Worm (Caenorhabditis elegans) whole organism, L3 larva: Measurements from ENCODE around the gene W02A2.9.

Experiments used
- aly-2 ChIP-seq: fragments of 150-350 bp; optimal IDR thresholded peaks from 2 replicates; lab custom pipeline; 2014; ENCODE audit warnings: missing biosample characterization, missing genetic modification characterization
- ama-1 ChIP-seq: fragments of 150-350 bp; optimal IDR thresholded peaks from 2 replicates; lab custom pipeline; 2018
- ceh-9 ChIP-seq: sonication (generic microtip); optimal IDR thresholded peaks from 2 replicates; lab custom pipeline; 2018; ENCODE audit warnings: missing biosample characterization, missing genetic modification characterization
- daf-12 ChIP-seq: fragments of 150-350 bp; optimal IDR thresholded peaks from 2 replicates; lab custom pipeline; 2014; ENCODE audit warnings: missing biosample characterization, missing genetic modification reagents, missing genetic modification characterization
- egl-27 ChIP-seq: sonication (generic microtip); optimal IDR thresholded peaks from 4 replicates; lab custom pipeline; 2017; ENCODE audit warnings: missing biosample characterization, missing genetic modification reagents, missing genetic modification characterization
- lin-15B ChIP-seq: fragments of 150-350 bp; optimal IDR thresholded peaks from 2 replicates; lab custom pipeline; 2014; ENCODE audit warnings: missing biosample characterization, missing genetic modification characterization
- lin-39 ChIP-seq: fragments of 150-350 bp; optimal IDR thresholded peaks from 2 replicates; lab custom pipeline; 2018; ENCODE audit warnings: missing biosample characterization, missing genetic modification reagents, missing genetic modification characterization
- nhr-12 ChIP-seq: fragments of 150-350 bp; optimal IDR thresholded peaks from 2 replicates; lab custom pipeline; 2014; ENCODE audit warnings: missing biosample characterization, missing genetic modification characterization
- nhr-23 ChIP-seq: fragments of 150-350 bp; optimal IDR thresholded peaks from 2 replicates; lab custom pipeline; 2014; ENCODE audit warnings: missing biosample characterization, missing genetic modification reagents, missing genetic modification characterization
- pha-4 ChIP-seq: fragments of 150-350 bp; optimal IDR thresholded peaks from 2 replicates; lab custom pipeline; 2014; ENCODE audit warnings: missing biosample characterization, missing genetic modification reagents, missing genetic modification characterization
- pqm-1 ChIP-seq: fragments of 150-350 bp; optimal IDR thresholded peaks from 2 replicates; lab custom pipeline; 2017; ENCODE audit warnings: missing biosample characterization, missing genetic modification characterization, inconsistent platforms
- unc-39 ChIP-seq: sonication (generic microtip); optimal IDR thresholded peaks from 4 replicates; lab custom pipeline; 2017; ENCODE audit warnings: missing biosample characterization, missing genetic modification characterization
- unc-62 ChIP-seq: fragments of 150-350 bp; sonication (generic microtip); optimal IDR thresholded peaks from 4 replicates; lab custom pipeline; 2014; ENCODE audit warnings: missing biosample characterization, missing genetic modification reagents, missing genetic modification characterization
- zag-1 ChIP-seq: fragments of 150-350 bp; optimal IDR thresholded peaks from 2 replicates; lab custom pipeline; 2014; ENCODE audit warnings: missing biosample characterization, missing genetic modification characterization

ce11 chrIV:13371699-13372098 is 24.2 kb downstream of the W02A2.9 start, which contains the start of gene Y62E10A.6:
- TF ChIP-seq lin-39 (tag; lab: Kevin White, UChicago) (no peak), ceh-9 (no peak), ama-1 (no peak), lin-15B (tag; lab: Kevin White, UChicago) (no peak), aly-2 (tag; lab: Kevin White, UChicago) (no peak), pqm-1 (tag; lab: Kevin White, UChicago) (no peak), unc-62 (GFP tag; lab: Kevin White, UChicago) (no peak), unc-39 (tag; lab: Kevin White, UChicago) (no peak), pha-4 (tag; lab: Kevin White, UChicago) (no peak), nhr-12 (tag; lab: Kevin White, UChicago) (no peak), zag-1 (tag; lab: Kevin White, UChicago) (no peak), nhr-23 (tag; lab: Kevin White, UChicago) (no peak), egl-27 (tag; lab: Kevin White, UChicago) (no peak), daf-12 (tag; lab: Kevin White, UChicago) (no peak)
